Worm (Caenorhabditis elegans) whole organism, L4/young adult: Measurements from ENCODE around the gene C14B9.2.

Experiments
- W03F9.2 ChIP-seq: fragments of 150-350 bp; optimal IDR thresholded peaks from 2 replicates; lab custom pipeline; 2014; ENCODE audit warnings: missing biosample characterization, missing genetic modification characterization
- dao-5 ChIP-seq: sonication (generic microtip); optimal IDR thresholded peaks from 2 replicates; lab custom pipeline; 2016; ENCODE audit warnings: missing genotype, missing genetic modification characterization, moderate library complexity, missing compliant biosample characterization
- him-1 ChIP-seq: sonication (generic microtip); optimal IDR thresholded peaks from 2 replicates; lab custom pipeline; 2016; ENCODE audit warnings: missing genotype, missing genetic modification reagents, missing genetic modification characterization, missing compliant biosample characterization

C14B9.2 gene

DNA sequence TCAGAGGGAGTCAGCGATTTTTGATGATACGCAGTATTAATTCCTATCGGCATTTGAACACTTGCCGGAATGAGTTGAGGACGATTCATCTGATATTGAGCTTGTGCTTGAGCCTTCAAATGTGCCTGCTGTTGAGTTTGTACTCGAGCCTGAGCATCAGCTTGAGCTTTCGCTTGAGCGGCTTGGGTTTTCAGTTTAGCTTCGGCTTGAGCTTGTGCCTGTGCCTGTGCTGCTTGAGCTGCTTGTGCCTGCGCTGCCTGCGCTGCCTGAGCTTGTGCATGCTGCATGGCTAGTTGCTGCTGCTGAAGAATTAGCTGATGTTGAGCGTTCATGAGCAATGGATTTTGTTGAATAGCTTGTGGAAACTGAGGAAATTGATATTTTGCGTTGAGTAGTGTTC is 17.6 kb upstream of the C14B9.2 start:
- TF ChIP-seq W03F9.2 (tag; lab: Kevin White, UChicago) (no peak), him-1 (no peak), dao-5 (tag; lab: Kevin White, UChicago) (no peak)

DNA sequence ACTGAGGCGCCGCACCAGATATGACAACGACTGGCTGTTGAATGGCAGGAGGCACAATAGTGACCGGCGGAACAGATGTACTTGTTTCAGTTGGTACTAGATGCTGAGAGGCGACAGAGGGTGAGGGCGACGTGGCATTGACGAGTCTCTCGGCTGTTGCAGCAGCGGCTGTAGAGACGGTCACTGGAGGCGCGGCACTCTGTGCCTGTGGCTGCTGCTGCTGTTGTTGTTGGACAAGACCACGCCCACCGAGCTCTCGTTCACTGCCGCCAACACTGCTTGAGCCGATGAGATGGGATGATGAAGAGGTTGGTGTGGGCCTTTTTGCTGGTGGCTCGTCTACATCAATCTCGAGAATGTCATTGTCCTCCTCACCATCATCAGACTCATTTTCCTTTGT is 16.3 kb upstream of the C14B9.2 start:
- no peak for TF ChIP-seq him-1
- TF ChIP-seq W03F9.2 (tag; lab: Kevin White, UChicago), result no peak
- no peak for TF ChIP-seq dao-5 (tag; lab: Kevin White, UChicago)

DNA sequence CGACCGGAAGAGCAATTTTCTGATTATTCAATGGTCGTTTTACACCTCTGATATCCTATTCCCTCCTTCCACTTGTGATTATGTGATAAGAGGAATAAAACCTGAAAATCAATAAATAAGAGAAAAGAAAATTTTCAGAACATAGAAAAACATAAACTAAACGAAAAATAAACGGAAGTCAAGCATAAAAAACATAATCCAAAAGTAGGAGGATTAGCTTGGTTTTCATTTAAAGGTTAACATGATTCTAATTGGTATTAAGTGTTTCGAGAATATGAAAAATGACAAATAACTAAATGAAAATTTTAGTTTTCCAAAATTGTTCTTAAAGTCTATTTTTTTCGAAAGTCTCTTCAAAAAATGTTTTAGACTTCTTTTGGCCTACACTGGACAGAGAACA is 12.3 kb upstream of the C14B9.2 start, which contains the start of gene gei-8:
gei-8 (minus strand) TSS at position 101 of the 400 bp plus-strand sequence.
- TF ChIP-seq W03F9.2 (tag; lab: Kevin White, UChicago), result no peak
- no peak for TF ChIP-seq him-1
- no peak for TF ChIP-seq dao-5 (tag; lab: Kevin White, UChicago)

DNA sequence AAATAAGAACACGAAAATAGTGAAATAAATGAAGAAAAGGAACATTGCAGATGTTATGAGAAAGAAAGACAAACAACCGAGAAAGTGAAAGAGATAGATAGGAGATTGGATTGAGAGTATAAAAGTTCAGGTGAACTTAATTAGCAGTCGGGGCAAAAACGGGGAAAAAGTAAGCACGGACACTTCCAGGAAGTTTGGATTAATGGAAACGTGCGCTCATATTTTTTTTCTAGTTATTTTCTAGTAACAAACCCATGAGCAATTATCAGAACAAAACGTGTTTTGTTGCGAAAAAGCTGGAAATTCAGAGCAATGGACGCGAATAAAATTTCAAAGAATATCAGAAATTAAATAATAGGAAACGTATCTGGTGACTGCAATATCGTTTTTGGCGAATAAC is 11.5 kb upstream of the C14B9.2 start:
- TF ChIP-seq him-1, result no peak
- TF ChIP-seq W03F9.2 (tag; lab: Kevin White, UChicago), result no peak
- no peak for TF ChIP-seq dao-5 (tag; lab: Kevin White, UChicago)

DNA sequence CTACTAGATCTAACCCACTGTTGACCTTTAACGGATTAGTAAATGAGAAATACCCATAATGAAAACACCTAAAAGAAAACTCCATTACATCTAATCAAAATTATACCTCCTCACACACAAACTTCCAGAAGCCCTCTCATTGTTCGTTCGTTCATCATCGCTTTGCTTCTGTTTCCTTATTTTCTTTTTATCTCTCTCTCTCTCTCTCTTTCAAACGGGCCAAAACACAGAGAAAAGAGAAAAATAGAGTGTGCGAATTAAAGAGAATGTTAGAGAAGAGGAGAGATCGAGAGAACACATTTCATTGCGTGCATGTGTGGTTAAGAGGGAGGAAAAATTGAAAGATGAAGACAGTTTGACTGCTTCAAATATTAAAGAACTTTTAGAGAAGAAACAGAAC is 9.1 kb upstream of the C14B9.2 start:
- TF ChIP-seq dao-5 (tag; lab: Kevin White, UChicago) (no peak), W03F9.2 (tag; lab: Kevin White, UChicago) (peak; percentile 14), him-1 (no peak)

DNA sequence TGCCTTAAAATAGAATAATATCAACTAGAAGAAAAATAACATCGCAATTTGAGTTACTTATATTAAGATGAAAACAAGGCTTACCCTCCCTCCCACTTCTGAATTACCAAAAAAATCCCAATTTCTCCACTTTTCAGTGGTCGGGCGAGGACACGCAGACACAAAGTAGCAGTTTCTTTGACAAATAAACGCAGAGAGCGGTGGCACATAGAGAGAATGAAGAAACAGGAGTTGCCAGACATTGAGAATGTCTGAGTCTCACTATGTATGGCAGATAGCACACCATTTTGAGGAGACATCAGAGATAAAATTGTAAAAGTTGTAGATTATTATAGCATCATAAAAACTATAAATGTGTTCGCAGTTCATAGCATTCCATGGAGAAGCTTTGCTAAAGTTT is 8.2 kb upstream of the C14B9.2 start:
- no peak for TF ChIP-seq him-1
- TF ChIP-seq dao-5 (tag; lab: Kevin White, UChicago), result no peak
- peak; percentile 40 for TF ChIP-seq W03F9.2 (tag; lab: Kevin White, UChicago)

DNA sequence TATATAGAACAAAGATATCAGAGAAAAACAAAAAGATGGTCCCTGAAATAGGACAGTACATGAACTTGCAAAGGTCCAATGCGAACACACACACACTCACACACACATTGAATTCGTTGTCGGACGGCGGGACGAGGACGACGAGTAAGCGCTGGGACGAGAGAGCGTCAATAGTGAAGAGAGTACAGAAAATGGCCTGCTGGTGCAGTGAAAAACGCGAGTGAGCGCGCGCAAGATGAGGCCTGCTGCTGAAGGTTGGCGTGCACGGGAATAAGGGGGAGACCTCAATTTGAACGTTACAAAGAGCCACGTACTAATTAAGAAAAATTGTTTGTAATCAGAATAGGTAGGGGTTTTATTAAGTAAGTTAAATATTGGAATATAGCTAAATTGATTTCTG is 6.5 kb upstream of the C14B9.2 start:
- TF ChIP-seq dao-5 (tag; lab: Kevin White, UChicago) (no peak), W03F9.2 (tag; lab: Kevin White, UChicago) (no peak), him-1 (no peak)

DNA sequence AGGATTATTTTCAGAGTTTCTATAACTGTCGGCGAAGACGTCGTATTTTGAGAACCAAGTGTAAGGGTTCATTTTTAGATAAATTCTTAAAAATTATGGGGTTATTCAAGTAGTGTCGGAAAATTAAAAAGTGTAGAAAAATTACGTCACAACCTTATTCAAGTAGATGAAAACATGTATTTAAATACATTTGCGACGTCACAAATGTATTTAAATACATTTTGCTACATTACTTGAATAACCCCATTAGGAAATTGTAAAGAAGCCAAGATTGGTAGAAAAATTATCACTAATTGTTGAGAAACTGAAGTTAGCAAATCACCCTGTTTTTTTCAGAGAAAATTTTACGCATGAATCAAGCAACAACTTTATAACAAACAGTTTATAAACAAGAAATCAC is 4.3 kb upstream of the C14B9.2 start:
- TF ChIP-seq dao-5 (tag; lab: Kevin White, UChicago), result no peak
- no peak for TF ChIP-seq him-1
- TF ChIP-seq W03F9.2 (tag; lab: Kevin White, UChicago), result no peak

DNA sequence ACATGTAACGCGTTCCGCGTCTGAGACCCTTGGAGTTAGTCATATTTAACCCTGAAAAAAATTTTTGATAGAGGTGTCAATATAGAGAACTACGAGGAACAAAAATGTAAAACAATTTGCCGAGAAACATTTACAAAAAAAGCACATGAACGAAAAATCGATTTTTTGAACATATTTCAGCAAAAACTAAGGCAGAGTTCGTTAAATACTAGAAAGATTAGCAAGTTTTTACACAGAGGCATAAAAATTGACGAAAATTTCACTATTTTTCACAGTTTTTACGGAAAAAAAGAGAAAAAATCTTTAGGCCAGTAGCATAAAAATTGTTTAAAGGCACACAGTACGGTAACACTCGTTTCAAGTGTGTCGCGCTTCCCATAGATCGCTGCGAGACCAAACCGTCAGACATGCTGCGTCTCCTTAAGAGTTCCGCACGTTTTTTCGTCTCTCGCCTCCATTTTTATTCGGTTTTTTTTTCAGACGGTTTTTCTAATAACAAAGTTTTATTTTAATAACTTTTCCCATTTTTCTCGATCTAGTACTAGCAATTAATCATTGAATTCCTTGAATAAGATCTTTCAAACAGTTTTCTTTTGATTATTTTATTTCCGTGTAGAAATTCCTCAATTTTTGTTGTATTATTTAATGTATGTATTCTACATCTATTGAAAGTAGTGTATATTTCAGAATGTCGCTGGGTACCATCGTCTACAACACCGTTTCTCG is 3.1 kb upstream of the C14B9.2 start, which contains the start of the genes rpl-21 and C14B9.10:
rpl-21 (minus strand) TSS at position 51 of the 726 bp plus-strand sequence.
C14B9.10 (plus strand) TSS at position 676 of the 726 bp plus-strand sequence.
- peak; percentile 47 for TF ChIP-seq him-1
- TF ChIP-seq W03F9.2 (tag; lab: Kevin White, UChicago), result peak; percentile 89
- TF ChIP-seq dao-5 (tag; lab: Kevin White, UChicago), result no peak

DNA sequence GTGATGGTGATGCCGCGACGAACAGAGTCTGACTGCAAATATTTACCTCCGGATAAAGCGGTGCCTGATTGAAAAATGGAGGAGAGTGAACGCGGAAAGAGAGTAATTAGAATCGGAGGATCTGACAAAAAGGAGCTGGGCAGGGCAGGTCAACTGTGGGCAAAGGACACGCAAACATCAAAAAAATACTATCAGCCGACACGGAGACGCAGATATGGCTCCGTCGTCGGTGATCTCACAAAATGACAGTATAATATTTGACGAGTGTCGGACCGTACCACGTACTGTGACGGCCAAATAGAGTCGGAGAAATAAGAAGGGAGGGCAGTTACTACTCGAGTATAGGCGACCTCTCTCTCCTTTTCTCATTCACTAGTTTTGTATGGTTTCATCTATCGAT is 969 bp upstream of the C14B9.2 start:
- TF ChIP-seq dao-5 (tag; lab: Kevin White, UChicago), result no peak
- no peak for TF ChIP-seq him-1
- TF ChIP-seq W03F9.2 (tag; lab: Kevin White, UChicago), result no peak

DNA sequence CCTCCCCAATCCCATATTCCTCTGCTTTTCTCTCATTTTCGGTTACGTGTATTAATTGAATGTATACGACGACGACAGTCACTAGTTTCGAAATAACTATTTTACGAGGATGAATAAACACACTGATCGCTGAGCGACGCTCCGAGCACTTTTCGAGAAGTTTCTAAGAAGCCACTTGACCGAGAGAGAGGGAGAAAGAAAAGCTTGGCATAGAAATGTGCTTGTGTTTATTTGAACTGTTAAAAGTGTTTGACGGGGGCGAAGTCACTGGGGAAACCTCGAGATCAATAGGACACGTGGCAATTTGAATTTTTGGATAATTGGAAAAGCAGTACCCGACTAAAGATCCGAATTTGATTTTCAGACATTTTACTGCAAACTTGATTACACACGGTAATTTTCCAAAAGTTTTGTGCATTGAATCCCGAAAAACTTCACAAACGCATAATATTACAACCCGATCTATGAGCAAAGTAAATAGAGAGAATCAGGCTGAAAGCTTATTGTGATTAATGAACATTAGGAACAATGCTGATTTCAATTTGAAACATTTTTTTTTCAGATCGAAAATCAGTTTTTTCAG is 3.1 kb downstream of the C14B9.2 start:
- TF ChIP-seq him-1, result no peak
- TF ChIP-seq dao-5 (tag; lab: Kevin White, UChicago), result no peak
- no peak for TF ChIP-seq W03F9.2 (tag; lab: Kevin White, UChicago)

DNA sequence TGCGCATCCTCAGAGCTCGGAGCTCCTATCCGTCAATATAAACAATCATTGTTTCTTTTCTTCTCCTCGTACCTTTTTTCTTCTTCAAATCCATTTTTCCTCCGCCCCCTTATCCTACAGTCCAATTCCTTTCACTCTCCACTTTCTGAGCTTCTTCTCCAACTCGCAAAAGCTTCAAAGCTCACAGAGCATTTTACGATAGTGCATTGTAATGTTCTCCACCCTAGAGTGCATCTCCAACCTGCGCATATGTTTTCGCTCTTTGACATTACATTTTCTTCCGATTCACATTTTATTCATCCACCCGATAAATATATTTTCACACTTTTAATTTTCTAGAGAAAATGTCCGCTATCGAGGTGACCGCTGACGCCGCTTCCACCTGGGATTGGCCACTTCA is 4.3 kb downstream of the C14B9.2 start, which contains the start of gene hsp-12.2:
hsp-12.2 (plus strand) TSS at position 301 of the 400 bp plus-strand sequence.
- TF ChIP-seq dao-5 (tag; lab: Kevin White, UChicago), result no peak
- no peak for TF ChIP-seq him-1
- TF ChIP-seq W03F9.2 (tag; lab: Kevin White, UChicago), result no peak

DNA sequence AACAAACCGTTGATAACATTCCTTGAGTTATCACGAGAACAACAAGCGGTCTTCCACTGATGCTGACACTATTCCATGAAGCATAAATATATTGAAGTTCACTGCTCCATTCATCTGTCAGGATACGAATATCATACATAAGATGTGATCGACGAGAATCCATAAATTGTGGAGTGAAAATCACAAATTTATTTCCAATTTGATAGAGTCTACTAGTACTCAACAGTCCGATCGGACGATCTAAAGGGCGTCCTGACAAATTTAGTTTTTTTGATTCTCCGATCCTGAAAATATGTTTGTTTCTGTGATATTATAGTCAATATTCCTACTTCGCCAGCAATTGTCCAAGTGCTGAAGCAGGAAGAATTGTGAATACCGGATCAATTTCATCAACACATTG is 8.8 kb downstream of the C14B9.2 start:
- TF ChIP-seq W03F9.2 (tag; lab: Kevin White, UChicago) (no peak), him-1 (no peak), dao-5 (tag; lab: Kevin White, UChicago) (no peak)

DNA sequence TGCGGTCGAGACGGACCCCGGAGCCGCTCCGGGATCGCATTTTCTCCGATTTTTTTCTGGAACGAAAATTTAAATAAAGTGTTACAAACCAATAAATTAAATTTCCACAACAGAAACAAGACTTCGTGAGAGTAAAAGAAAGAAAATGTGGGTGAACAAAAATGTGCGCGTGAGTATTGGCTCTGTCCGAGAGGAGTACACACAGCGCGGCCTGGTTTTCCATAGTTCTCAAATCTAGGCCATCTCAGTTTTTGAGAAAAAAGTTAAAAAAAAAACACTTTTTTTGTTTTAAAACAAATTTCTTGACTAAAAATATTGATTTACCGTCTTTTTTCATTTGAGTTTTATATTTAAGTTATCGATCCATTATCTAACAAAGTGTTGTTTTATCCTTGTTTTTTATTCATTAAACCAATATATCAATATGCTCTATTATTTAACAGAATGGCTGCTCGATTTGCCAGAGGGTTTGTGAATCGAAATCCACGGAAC is 11.2 kb downstream of the C14B9.2 start, which contains the start of the genes C14B9.8 and mrpl-18:
C14B9.8 (minus strand) TSS at position 56 of the 492 bp plus-strand sequence.
mrpl-18 (plus strand) TSS at position 442 of the 492 bp plus-strand sequence.
- peak; percentile 63 for TF ChIP-seq him-1
- peak; percentile 63 for TF ChIP-seq W03F9.2 (tag; lab: Kevin White, UChicago)
- TF ChIP-seq dao-5 (tag; lab: Kevin White, UChicago), result no peak
